Fruit fly (Drosophila melanogaster) whole organism, prepupa: ENCODE data around the gene lap.

Experiments
- Blimp-1 ChIP-seq: fragments of 200-800 bp; sonication (Bioruptor generic); optimal IDR thresholded peaks from 3 replicates; lab custom pipeline; 2017; ENCODE audit warnings: missing biosample characterization, missing genetic modification characterization, mild to moderate bottlenecking, moderate library complexity, missing genetic modification reagents
- CG10631 ChIP-seq: fragments of 200-800 bp; sonication (Bioruptor generic); optimal IDR thresholded peaks from 2 replicates; lab custom pipeline; 2016; ENCODE audit warnings: missing biosample characterization, missing genetic modification characterization
- CG10669 ChIP-seq: fragments of 200-800 bp; sonication (Bioruptor generic); optimal IDR thresholded peaks from 3 replicates; lab custom pipeline; 2018; ENCODE audit warnings: missing biosample characterization, mild to moderate bottlenecking, missing genetic modification characterization, moderate library complexity
- CG11294 ChIP-seq: fragments of 200-800 bp; sonication (Bioruptor generic); IDR thresholded peaks from 2 replicates; pipeline ENCODE4 v1.3.6; 2022; ENCODE audit warnings: missing biosample characterization, missing genetic modification characterization
- CG11762 ChIP-seq: fragments of 200-800 bp; sonication (Bioruptor generic); optimal IDR thresholded peaks from 3 replicates; lab custom pipeline; 2016; ENCODE audit warnings: missing biosample characterization, missing genetic modification characterization; ENCODE audit not compliant: insufficient read depth
- CG1621 ChIP-seq: fragments of 200-800 bp; sonication (Bioruptor generic); optimal IDR thresholded peaks from 3 replicates; lab custom pipeline; 2018; ENCODE audit warnings: missing biosample characterization, mild to moderate bottlenecking, missing genetic modification characterization
- CG16779 ChIP-seq: fragments of 200-800 bp; sonication (Bioruptor generic); optimal IDR thresholded peaks from 3 replicates; lab custom pipeline; 2017; ENCODE audit warnings: missing biosample characterization, mild to moderate bottlenecking, missing genetic modification characterization
- CG31627 ChIP-seq: fragments of 200-800 bp; sonication (Bioruptor generic); optimal IDR thresholded peaks from 3 replicates; lab custom pipeline; 2016; ENCODE audit warnings: missing biosample characterization, missing genetic modification characterization
- CG32006 ChIP-seq: fragments of 200-800 bp; sonication (Bioruptor generic); optimal IDR thresholded peaks from 3 replicates; lab custom pipeline; 2017; ENCODE audit warnings: missing biosample characterization, mild to moderate bottlenecking, missing genetic modification characterization
- CG3919 ChIP-seq: fragments of 200-800 bp; sonication (Bioruptor generic); optimal IDR thresholded peaks from 3 replicates; lab custom pipeline; 2016; ENCODE audit warnings: missing biosample characterization, missing genetic modification characterization
- CG6163 ChIP-seq: fragments of 200-800 bp; sonication (Bioruptor generic); IDR thresholded peaks from 3 replicates; pipeline ENCODE4 v1.3.6; 2022; ENCODE audit warnings: missing biosample characterization, missing genetic modification characterization
- CG6276 ChIP-seq: fragments of 200-800 bp; sonication (Bioruptor generic); optimal IDR thresholded peaks from 2 replicates; lab custom pipeline; 2017; ENCODE audit warnings: missing biosample characterization, mild to moderate bottlenecking, missing genetic modification characterization
- CG6792 ChIP-seq: fragments of 200-800 bp; sonication (Bioruptor generic); optimal IDR thresholded peaks from 3 replicates; lab custom pipeline; 2016; ENCODE audit warnings: missing biosample characterization, missing genetic modification characterization
- CG6808 ChIP-seq: fragments of 200-800 bp; sonication (Bioruptor generic); optimal IDR thresholded peaks from 3 replicates; lab custom pipeline; 2017; ENCODE audit warnings: missing biosample characterization, missing genetic modification characterization, mild to moderate bottlenecking, moderate library complexity, missing genetic modification reagents
- CG6854 ChIP-seq: fragments of 200-800 bp; sonication (Bioruptor generic); optimal IDR thresholded peaks from 2 replicates; lab custom pipeline; 2017; ENCODE audit warnings: missing biosample characterization, mild to moderate bottlenecking, missing genetic modification characterization
- CG8119 ChIP-seq: fragments of 200-800 bp; sonication (Bioruptor generic); IDR thresholded peaks from 3 replicates; pipeline ENCODE4 v1.3.6; 2022; ENCODE audit warnings: missing biosample characterization, missing genetic modification characterization
- CG8632 ChIP-seq: fragments of 200-800 bp; sonication (Bioruptor generic); optimal IDR thresholded peaks from 3 replicates; lab custom pipeline; 2016; ENCODE audit warnings: missing biosample characterization, missing genetic modification characterization
- CG9139 ChIP-seq: fragments of 200-800 bp; sonication (Bioruptor generic); optimal IDR thresholded peaks from 3 replicates; lab custom pipeline; 2017; ENCODE audit warnings: missing biosample characterization, mild to moderate bottlenecking, missing genetic modification characterization
- Eip75B ChIP-seq: fragments of 200-800 bp; sonication (Bioruptor generic); optimal IDR thresholded peaks from 3 replicates; lab custom pipeline; 2016; ENCODE audit warnings: missing biosample characterization, missing genetic modification characterization
- Eip78C ChIP-seq: fragments of 200-800 bp; sonication (Bioruptor generic); peaks from one replicate; lab custom pipeline; 2016; ENCODE audit warnings: missing biosample characterization, missing genetic modification characterization
- Eip93F ChIP-seq: fragments of 200-800 bp; sonication (Bioruptor generic); optimal IDR thresholded peaks from 2 replicates; lab custom pipeline; 2016; ENCODE audit warnings: missing biosample characterization, mild to moderate bottlenecking, missing genetic modification characterization
- Ets21C ChIP-seq: fragments of 200-800 bp; sonication (Bioruptor generic); optimal IDR thresholded peaks from 3 replicates; lab custom pipeline; 2016; ENCODE audit warnings: missing biosample characterization, missing genetic modification characterization
- Gug ChIP-seq: fragments of 200-800 bp; sonication (Bioruptor generic); IDR thresholded peaks from 2 replicates; pipeline ENCODE4 v1.3.6; 2022; ENCODE audit warnings: missing biosample characterization, missing genetic modification characterization
- Hr38 ChIP-seq: sonication (Bioruptor generic); optimal IDR thresholded peaks from 2 replicates; lab custom pipeline; 2016; ENCODE audit warnings: missing biosample characterization, missing genetic modification characterization
- Hr39 ChIP-seq: fragments of 200-800 bp; sonication (Bioruptor generic); optimal IDR thresholded peaks from 2 replicates; lab custom pipeline; 2016; ENCODE audit warnings: missing biosample characterization, missing genetic modification characterization
- Hr4 ChIP-seq: fragments of 200-800 bp; sonication (Bioruptor generic); optimal IDR thresholded peaks from 3 replicates; lab custom pipeline; 2016; ENCODE audit warnings: missing biosample characterization, missing genetic modification characterization
- Lpt ChIP-seq: fragments of 200-800 bp; sonication (Bioruptor generic); optimal IDR thresholded peaks from 3 replicates; lab custom pipeline; 2016; ENCODE audit warnings: missing biosample characterization, missing genetic modification characterization
- OdsH ChIP-seq: fragments of 200-800 bp; sonication (Bioruptor generic); optimal IDR thresholded peaks from 3 replicates; lab custom pipeline; 2016; ENCODE audit warnings: missing biosample characterization, missing genetic modification characterization
- Smox ChIP-seq: fragments of 200-800 bp; sonication (Bioruptor generic); optimal IDR thresholded peaks from 3 replicates; lab custom pipeline; 2016; ENCODE audit warnings: missing biosample characterization, missing genetic modification characterization
- Sox102F ChIP-seq: fragments of 200-800 bp; sonication (Bioruptor generic); optimal IDR thresholded peaks from 2 replicates; lab custom pipeline; 2016; ENCODE audit warnings: missing biosample characterization, mild to moderate bottlenecking, missing genetic modification characterization
- Sox15 ChIP-seq: fragments of 200-800 bp; sonication (Bioruptor generic); optimal IDR thresholded peaks from 3 replicates; lab custom pipeline; 2016; ENCODE audit warnings: missing biosample characterization, missing genetic modification characterization
- achi ChIP-seq: fragments of 200-800 bp; sonication (Bioruptor generic); optimal IDR thresholded peaks from 3 replicates; lab custom pipeline; 2016; ENCODE audit warnings: missing biosample characterization, missing genetic modification characterization
- acj6 ChIP-seq: fragments of 200-800 bp; sonication (Bioruptor generic); optimal IDR thresholded peaks from 3 replicates; lab custom pipeline; 2016; ENCODE audit warnings: missing biosample characterization, missing genetic modification characterization
- dsx ChIP-seq: fragments of 200-800 bp; optimal IDR thresholded peaks from 3 replicates; lab custom pipeline; 2019; ENCODE audit warnings: missing biosample characterization, mild to moderate bottlenecking, missing genetic modification characterization, moderate library complexity; ENCODE audit not compliant: poor library complexity, severe bottlenecking
- eg ChIP-seq: fragments of 200-800 bp; sonication (Bioruptor generic); IDR thresholded peaks from 3 replicates; pipeline ENCODE4 v1.3.6; 2022; ENCODE audit warnings: missing biosample characterization, missing genetic modification characterization
- esn ChIP-seq: fragments of 200-800 bp; sonication (Bioruptor generic); optimal IDR thresholded peaks from 2 replicates; lab custom pipeline; 2016; ENCODE audit warnings: missing biosample characterization, mild to moderate bottlenecking, missing genetic modification characterization, moderate library complexity
- fd59A ChIP-seq: fragments of 200-800 bp; sonication (Bioruptor generic); optimal IDR thresholded peaks from 2 replicates; lab custom pipeline; 2017; ENCODE audit warnings: missing biosample characterization, mild to moderate bottlenecking, missing genetic modification characterization, missing genetic modification reagents
- fd85E ChIP-seq: fragments of 200-800 bp; sonication (Bioruptor generic); optimal IDR thresholded peaks from 3 replicates; lab custom pipeline; 2016; ENCODE audit warnings: missing biosample characterization, missing genetic modification characterization
- fkh ChIP-seq: fragments of 200-800 bp; sonication (Bioruptor generic); optimal IDR thresholded peaks from 3 replicates; lab custom pipeline; 2017; ENCODE audit warnings: missing biosample characterization, mild to moderate bottlenecking, missing genetic modification characterization, moderate library complexity
- lz ChIP-seq: fragments of 200-800 bp; sonication (Bioruptor generic); optimal IDR thresholded peaks from 3 replicates; lab custom pipeline; 2016; ENCODE audit warnings: missing biosample characterization, missing genetic modification characterization
- net ChIP-seq: fragments of 200-800 bp; sonication (Bioruptor generic); optimal IDR thresholded peaks from 3 replicates; lab custom pipeline; 2016; ENCODE audit warnings: missing biosample characterization, missing genetic modification characterization
- salr ChIP-seq, 2 experiments: fragments of 200-800 bp; sonication (Bioruptor generic); optimal IDR thresholded peaks; 3 replicates each; lab custom pipeline; 2016 to 2018; ENCODE audit warnings: missing biosample characterization in 2 of 2, missing genetic modification characterization in 2 of 2, mild to moderate bottlenecking in 1 of 2
- ss ChIP-seq, 2 experiments: fragments of 200-800 bp; sonication (Bioruptor generic); optimal IDR thresholded peaks; 2 replicates in 1 of 2; 3 replicates in 1 of 2; lab custom pipeline; 2017 to 2018; ENCODE audit warnings: mild to moderate bottlenecking in 2 of 2, missing biosample characterization in 2 of 2, missing genetic modification characterization in 2 of 2, moderate library complexity in 1 of 2
- svp ChIP-seq: fragments of 200-800 bp; sonication (Bioruptor generic); peaks from one replicate; lab custom pipeline; 2016; ENCODE audit warnings: missing biosample characterization, missing genetic modification characterization
- topi ChIP-seq: fragments of 200-800 bp; sonication (Bioruptor generic); optimal IDR thresholded peaks from 3 replicates; lab custom pipeline; 2016; ENCODE audit warnings: missing biosample characterization, missing genetic modification characterization
- vri ChIP-seq: fragments of 200-800 bp; sonication (Bioruptor generic); optimal IDR thresholded peaks from 3 replicates; lab custom pipeline; 2016; ENCODE audit warnings: missing biosample characterization, mild to moderate bottlenecking, missing genetic modification characterization

lap gene

dm6 chr3R:7159615-7160014, 27.2 kb upstream of the lap start (continued):
- TF ChIP-seq CG8119 (GFP tag; lab: Robert Waterston, UW) (no peak), Sox15 (GFP tag; lab: Kevin White, UChicago) (no peak), CG32006 (GFP tag; lab: Kevin White, UChicago) (no peak), CG6808 (GFP tag; lab: Kevin White, UChicago) (peak; percentile 25), CG11294 (GFP tag; lab: Robert Waterston, UW) (no peak), Hr4 (GFP tag; lab: Kevin White, UChicago) (no peak), CG31627 (GFP tag; lab: Kevin White, UChicago) (no peak), Blimp-1 (GFP tag; lab: Kevin White, UChicago) (peak; percentile 91), CG11762 (GFP tag; lab: Kevin White, UChicago) (no peak), CG6276 (GFP tag; lab: Kevin White, UChicago) (peak; percentile 1), fd85E (GFP tag; lab: Kevin White, UChicago) (no peak), Eip75B (GFP tag; lab: Kevin White, UChicago) (no peak), CG3919 (no peak), eg (GFP tag; lab: Robert Waterston, UW) (0 out of 3 replicates have a peak, but pooled peaks have one; percentile 34), Hr38 (GFP tag; lab: Kevin White, UChicago) (no peak), CG10669 (GFP tag; lab: Kevin White, UChicago) (no peak), OdsH (GFP tag; lab: Kevin White, UChicago) (no peak), acj6 (no peak), achi (GFP tag; lab: Kevin White, UChicago) (no peak), Sox102F (no peak), net (no peak), Ets21C (no peak), topi (GFP tag; lab: Kevin White, UChicago) (no peak), Lpt (GFP tag; lab: Kevin White, UChicago) (no peak), Smox (GFP tag; lab: Kevin White, UChicago) (peak; percentile 3), svp (GFP tag; lab: Kevin White, UChicago) (no peak), lz (GFP tag; lab: Kevin White, UChicago) (no peak), CG6792 (no peak), fd59A (no peak), CG16779 (tag; lab: Kevin White, UChicago) (no peak), Gug (no peak), CG10631 (GFP tag; lab: Kevin White, UChicago) (no peak), salr (GFP tag; optimal IDR thresholded peaks at IDR 0.05; lab: Kevin White, UChicago) (no peak), ss (GFP tag; optimal IDR thresholded peaks at IDR 0.05; lab: Kevin White, UChicago) (peak in 1 of 2 experiments; percentile 3)
- TF ChIP-seq, all 60 proteins: peak for 8

dm6 chr3R:7162356-7163289, 24.2 kb upstream of the lap start, which contains the start of gene sas:
Gene sas (plus strand): TSS chr3R:7162808.
- no peak for TF ChIP-seq Eip93F (GFP tag; lab: Kevin White, UChicago)
- no peak for TF ChIP-seq CG8632 (GFP tag; lab: Kevin White, UChicago)
- TF ChIP-seq CG1621 (tag; lab: Kevin White, UChicago) = peak; percentile 72
- TF ChIP-seq Smox (GFP tag; lab: Kevin White, UChicago) = no peak
- peak; percentile 8 for TF ChIP-seq Blimp-1 (GFP tag; lab: Kevin White, UChicago)
- peak; percentile 82 for TF ChIP-seq Eip78C (GFP tag; lab: Kevin White, UChicago)
- peak; percentile 35 for TF ChIP-seq CG6854 (GFP tag; lab: Kevin White, UChicago)
- peak; percentile 11 to 53 for TF ChIP-seq ss (GFP tag; optimal IDR thresholded peaks at IDR 0.05; lab: Kevin White, UChicago)
- peak; percentile 27 for TF ChIP-seq esn (GFP tag; lab: Kevin White, UChicago)
- peak; percentile 8 for TF ChIP-seq Eip75B (GFP tag; lab: Kevin White, UChicago)
- TF ChIP-seq CG32006 (GFP tag; lab: Kevin White, UChicago) = no peak
- TF ChIP-seq Sox15 (GFP tag; lab: Kevin White, UChicago) = no peak
- TF ChIP-seq fkh (GFP tag; lab: Kevin White, UChicago) = peak; percentile 64
- 0 out of 3 replicates have a peak, but pooled peaks have one; percentile 32 for TF ChIP-seq CG8119 (GFP tag; lab: Robert Waterston, UW)
- peak; percentile 41 for TF ChIP-seq vri (GFP tag; lab: Kevin White, UChicago)
- peak; percentile 29 for TF ChIP-seq CG6808 (GFP tag; lab: Kevin White, UChicago)
- TF ChIP-seq Hr39 (GFP tag; lab: Kevin White, UChicago) = no peak
- 0 out of 3 replicates have a peak, but pooled peaks have one; percentile 28 for TF ChIP-seq eg (GFP tag; lab: Robert Waterston, UW)
- TF ChIP-seq CG9139 (GFP tag; lab: Kevin White, UChicago) = peak; percentile 10
- peak; percentile 42; the same call in 1 of the 3 replicates for TF ChIP-seq CG6163
- TF ChIP-seq dsx (GFP tag; lab: Kevin White, UChicago) = peak; percentile 48
